Worm (Caenorhabditis elegans) whole organism, L1 larva: ENCODE results near the gene col-85.
"Not testable (repeated sequence)": the region's sequence is repeated elsewhere in the genome, so short reads cannot be mapped to it uniquely, and the experiment has no call there.

Source experiments
- C16A3.4 ChIP-seq: fragments of 150-350 bp; optimal IDR thresholded peaks from 2 replicates; lab custom pipeline; 2014; ENCODE audit warnings: missing biosample characterization, missing genetic modification characterization
- aha-1 ChIP-seq: fragments of 150-350 bp; optimal IDR thresholded peaks from 2 replicates; lab custom pipeline; 2014; ENCODE audit warnings: missing biosample characterization, missing genetic modification characterization
- aly-2 ChIP-seq: fragments of 150-350 bp; optimal IDR thresholded peaks from 2 replicates; lab custom pipeline; 2014; ENCODE audit warnings: missing biosample characterization, missing genetic modification characterization
- ceh-8 ChIP-seq: fragments of 200-800 bp; sonication (Bioruptor generic); optimal IDR thresholded peaks from 2 replicates; lab custom pipeline; 2018; ENCODE audit warnings: mild to moderate bottlenecking, missing genetic modification characterization, moderate library complexity, missing compliant biosample characterization
- ces-1 ChIP-seq: fragments of 150-350 bp; optimal IDR thresholded peaks from 2 replicates; lab custom pipeline; 2014; ENCODE audit warnings: missing biosample characterization, missing genetic modification reagents, missing genetic modification characterization
- dsc-1 ChIP-seq: sonication (generic microtip); optimal IDR thresholded peaks from 2 replicates; lab custom pipeline; 2016; ENCODE audit warnings: mild to moderate bottlenecking, missing genetic modification characterization, missing compliant biosample characterization
- efl-1 ChIP-seq, 4 experiments: fragments of 150-350 bp; optimal IDR thresholded peaks in 3 of 4; peaks in 1 of 4; 1 replicate in 1 of 4; 2 replicates in 3 of 4; lab custom pipeline; 2014; ENCODE audit warnings: missing biosample characterization in 2 of 4, missing genetic modification characterization in 2 of 4, missing genetic modification reagents in 2 of 4
- egl-13 ChIP-seq: sonication (generic microtip); optimal IDR thresholded peaks from 2 replicates; lab custom pipeline; 2016; ENCODE audit warnings: missing genotype, missing genetic modification reagents, missing genetic modification characterization, missing compliant biosample characterization
- egl-27 ChIP-seq, 2 experiments: fragments of 150-350 bp in 1 of 2; sonication (generic microtip); optimal IDR thresholded peaks; 3 replicates each; lab custom pipeline; 2017 to 2018; ENCODE audit warnings: missing biosample characterization in 2 of 2, missing genetic modification characterization in 2 of 2, missing genetic modification reagents in 2 of 2
- elt-2 ChIP-seq: sonication (generic microtip); optimal IDR thresholded peaks from 2 replicates; lab custom pipeline; 2016; ENCODE audit warnings: missing genetic modification characterization, mild to moderate bottlenecking, inconsistent platforms, missing compliant biosample characterization, missing genetic modification reagents
- elt-3 ChIP-seq, 6 experiments: fragments of 150-350 bp in 1 of 6; sonication (generic microtip); optimal IDR thresholded peaks; 2 replicates each; lab custom pipeline; 2017 to 2018; ENCODE audit warnings: missing biosample characterization in 6 of 6, missing genetic modification characterization in 6 of 6, inconsistent platforms in 1 of 6
- fkh-10 ChIP-seq: sonication (generic microtip); optimal IDR thresholded peaks from 2 replicates; lab custom pipeline; 2017; ENCODE audit warnings: missing biosample characterization, missing genetic modification reagents, missing genetic modification characterization
- fkh-4 ChIP-seq: sonication (generic microtip); optimal IDR thresholded peaks from 2 replicates; lab custom pipeline; 2016; ENCODE audit warnings: missing compliant biosample characterization, missing genetic modification characterization, borderline replicate concordance
- fos-1 ChIP-seq: fragments of 150-350 bp; optimal IDR thresholded peaks from 2 replicates; lab custom pipeline; 2014; ENCODE audit warnings: missing biosample characterization, missing genetic modification characterization
- grh-1 ChIP-seq: fragments of 200-800 bp; sonication (Bioruptor generic); IDR thresholded peaks from 2 replicates; pipeline ENCODE4 v1.3.6; 2022; ENCODE audit warnings: missing genetic modification reagents, missing genetic modification characterization, missing compliant biosample characterization
- hlh-4 ChIP-seq: sonication (generic microtip); optimal IDR thresholded peaks from 2 replicates; lab custom pipeline; 2016; ENCODE audit warnings: mild to moderate bottlenecking, missing genetic modification characterization, missing compliant biosample characterization
- jun-1 ChIP-seq: fragments of 150-350 bp; optimal IDR thresholded peaks from 2 replicates; lab custom pipeline; 2014; ENCODE audit warnings: missing biosample characterization, missing genetic modification reagents, missing genetic modification characterization
- lin-13 ChIP-seq: fragments of 150-350 bp; optimal IDR thresholded peaks from 2 replicates; lab custom pipeline; 2014; ENCODE audit warnings: missing biosample characterization, missing genetic modification reagents, missing genetic modification characterization
- lin-35 ChIP-seq, 2 experiments: fragments of 150-350 bp; optimal IDR thresholded peaks; 2 replicates each; lab custom pipeline; 2014; ENCODE audit warnings: missing biosample characterization in 2 of 2, missing genetic modification characterization in 2 of 2, missing genetic modification reagents in 2 of 2
- lin-39 ChIP-seq: fragments of 150-350 bp; optimal IDR thresholded peaks from 2 replicates; lab custom pipeline; 2014; ENCODE audit warnings: missing biosample characterization, missing genetic modification reagents, missing genetic modification characterization
- lir-3 ChIP-seq: sonication (generic microtip); optimal IDR thresholded peaks from 2 replicates; lab custom pipeline; 2016; ENCODE audit warnings: mild to moderate bottlenecking, missing genetic modification characterization, moderate library complexity, missing compliant biosample characterization; ENCODE audit not compliant: poor library complexity
- lsy-2 ChIP-seq, 2 experiments: fragments of 150-350 bp; optimal IDR thresholded peaks; 2 replicates each; lab custom pipeline; 2014; ENCODE audit warnings: missing biosample characterization in 2 of 2, missing genetic modification characterization in 2 of 2
- mab-9 ChIP-seq: fragments of 200-800 bp; sonication (Bioruptor generic); IDR thresholded peaks from 2 replicates; pipeline ENCODE4 v1.3.6; 2022; ENCODE audit warnings: missing genetic modification reagents, missing genetic modification characterization, missing compliant biosample characterization
- mef-2 ChIP-seq: fragments of 150-350 bp; optimal IDR thresholded peaks from 2 replicates; lab custom pipeline; 2014; ENCODE audit warnings: missing biosample characterization, missing genetic modification characterization
- mep-1 ChIP-seq: fragments of 150-350 bp; optimal IDR thresholded peaks from 2 replicates; lab custom pipeline; 2014; ENCODE audit warnings: missing biosample characterization, missing genetic modification characterization
- nhr-12 ChIP-seq: sonication (generic microtip); optimal IDR thresholded peaks from 2 replicates; lab custom pipeline; 2017; ENCODE audit warnings: missing biosample characterization, missing genetic modification characterization
- nhr-19 ChIP-seq: fragments of 200-800 bp; sonication (Bioruptor generic); conservative IDR thresholded peaks from 2 replicates; pipeline ENCODE4 v1.3.6; 2022; ENCODE audit warnings: missing genetic modification characterization, missing compliant biosample characterization
- nhr-20 ChIP-seq: sonication (generic microtip); optimal IDR thresholded peaks from 2 replicates; lab custom pipeline; 2016; ENCODE audit warnings: mild to moderate bottlenecking, missing genetic modification characterization, missing compliant biosample characterization
- nhr-237 ChIP-seq: fragments of 150-350 bp; optimal IDR thresholded peaks from 2 replicates; lab custom pipeline; 2014; ENCODE audit warnings: missing biosample characterization, missing genetic modification characterization
- nhr-28 ChIP-seq: fragments of 150-350 bp; optimal IDR thresholded peaks from 2 replicates; lab custom pipeline; 2014; ENCODE audit warnings: missing biosample characterization, missing genetic modification characterization
- nhr-47 ChIP-seq: sonication (generic microtip); optimal IDR thresholded peaks from 2 replicates; lab custom pipeline; 2016; ENCODE audit warnings: mild to moderate bottlenecking, missing genetic modification characterization, moderate library complexity, missing compliant biosample characterization
- nhr-71 ChIP-seq: sonication (generic microtip); optimal IDR thresholded peaks from 2 replicates; lab custom pipeline; 2016; ENCODE audit warnings: mild to moderate bottlenecking, missing genetic modification characterization, moderate library complexity, missing compliant biosample characterization
- nhr-76 ChIP-seq: sonication (generic microtip); optimal IDR thresholded peaks from 2 replicates; lab custom pipeline; 2017; ENCODE audit warnings: missing biosample characterization, missing genetic modification characterization
- nhr-90 ChIP-seq: sonication (generic microtip); optimal IDR thresholded peaks from 2 replicates; lab custom pipeline; 2016; ENCODE audit warnings: mild to moderate bottlenecking, missing genetic modification characterization, missing compliant biosample characterization; ENCODE audit not compliant: poor library complexity
- pag-3 ChIP-seq: sonication (generic microtip); optimal IDR thresholded peaks from 2 replicates; lab custom pipeline; 2017; ENCODE audit warnings: missing genetic modification characterization, mild to moderate bottlenecking, missing compliant biosample characterization, antibody characterized with exemption, borderline replicate concordance; ENCODE audit not compliant: insufficient read depth
- snpc-4 ChIP-seq: fragments of 150-350 bp; optimal IDR thresholded peaks from 2 replicates; lab custom pipeline; 2014; ENCODE audit warnings: missing biosample characterization, missing genetic modification characterization
- snu-23 ChIP-seq: sonication (generic microtip); optimal IDR thresholded peaks from 2 replicates; lab custom pipeline; 2016; ENCODE audit warnings: missing genetic modification characterization, missing compliant biosample characterization
- sox-4 ChIP-seq: sonication (generic microtip); optimal IDR thresholded peaks from 2 replicates; lab custom pipeline; 2016; ENCODE audit warnings: missing genetic modification characterization, missing compliant biosample characterization
- sptf-1 ChIP-seq: fragments of 150-350 bp; optimal IDR thresholded peaks from 2 replicates; lab custom pipeline; 2014; ENCODE audit warnings: missing biosample characterization, missing genetic modification characterization
- swsn-7 ChIP-seq: sonication (generic microtip); optimal IDR thresholded peaks from 2 replicates; lab custom pipeline; 2016; ENCODE audit warnings: missing genetic modification characterization, missing compliant biosample characterization
- tlp-1 ChIP-seq: fragments of 150-350 bp; optimal IDR thresholded peaks from 2 replicates; lab custom pipeline; 2014; ENCODE audit warnings: missing biosample characterization, missing genetic modification characterization
- unc-130 ChIP-seq: fragments of 150-350 bp; optimal IDR thresholded peaks from 2 replicates; lab custom pipeline; 2017; ENCODE audit warnings: missing biosample characterization, missing genetic modification characterization, inconsistent platforms
- unc-86 ChIP-seq: sonication (generic microtip); optimal IDR thresholded peaks from 2 replicates; lab custom pipeline; 2016; ENCODE audit warnings: missing genetic modification characterization, missing compliant biosample characterization
- xbp-1 ChIP-seq: sonication (generic microtip); optimal IDR thresholded peaks from 2 replicates; lab custom pipeline; 2016; ENCODE audit warnings: missing genetic modification characterization, missing compliant biosample characterization
- zag-1 ChIP-seq: fragments of 150-350 bp; optimal IDR thresholded peaks from 2 replicates; lab custom pipeline; 2014; ENCODE audit warnings: missing biosample characterization, missing genetic modification characterization

The col-85 gene

ce11 chrII:12541670-12542080 lies 46.8 kb upstream of the col-85 start:
- TF ChIP-seq nhr-47 (peak; percentile 15), snu-23 (GFP tag; lab: Kevin White, UChicago) (peak; percentile 18), efl-1 (optimal IDR thresholded peaks at IDR 0.05; lab: Kevin White, UChicago) (peak in 1 of 2 experiments; percentile 2), efl-1 (GFP tag; optimal IDR thresholded peaks at IDR 0.05 in 1 of 2; lab: Kevin White, UChicago) (peak in 1 of 2 experiments; percentile 82), nhr-90 (tag; lab: Kevin White, UChicago) (peak; percentile 68), nhr-19 (GFP tag; lab: Robert Waterston, UW) (0 out of 2 replicates have a peak, but pooled peaks have one; percentile 11), nhr-71 (peak; percentile 31), elt-2 (tag; lab: Kevin White, UChicago) (peak; percentile 24), C16A3.4 (peak; percentile 7), lin-35 (GFP tag; optimal IDR thresholded peaks at IDR 0.05; lab: Kevin White, UChicago) (peak in 1 of 2 experiments; percentile 31)
- TF ChIP-seq, all 84 proteins: peak for 9; not testable (repeated sequence) for 75

- TF ChIP-seq unc-86 (tag; lab: Kevin White, UChicago) (no peak), elt-3 (tag; optimal IDR thresholded peaks at IDR 0.05; lab: Kevin White, UChicago) (no peak), nhr-12 (no peak), swsn-7 (tag; lab: Kevin White, UChicago) (no peak), lin-39 (tag; lab: Kevin White, UChicago) (no peak), zag-1 (tag; lab: Kevin White, UChicago) (no peak), jun-1 (tag; lab: Kevin White, UChicago) (no peak), nhr-28 (tag; lab: Kevin White, UChicago) (no peak), fos-1 (tag; lab: Kevin White, UChicago) (no peak), lsy-2 (tag; optimal IDR thresholded peaks at IDR 0.05; lab: Kevin White, UChicago) (no peak), hlh-4 (tag; lab: Kevin White, UChicago) (no peak), fkh-10 (GFP tag; lab: Kevin White, UChicago) (no peak), unc-130 (tag; lab: Kevin White, UChicago) (no peak), lin-13 (no peak), lir-3 (tag; lab: Kevin White, UChicago) (no peak), snpc-4 (no peak)
Measured at ce11 chrII:12539395-12539794, 44.5 kb upstream of the col-85 start.

ce11 chrII:12536203-12536602 lies 41.3 kb upstream of the col-85 start, which contains the start of gene F49C5.3:
Gene F49C5.3, plus strand, starts transcription at chrII:12536503.
- TF ChIP-seq mab-9; egl-13 (tag; lab: Kevin White, UChicago); tlp-1 (tag; lab: Kevin White, UChicago): not testable (repeated sequence)

- TF ChIP-seq ces-1 (no peak), grh-1 (GFP tag; lab: Robert Waterston, UW) (no peak), dsc-1 (peak; percentile 64)
- TF ChIP-seq, all 84 proteins: peak for 1
Measured at ce11 chrII:12535297-12535803, 40.5 kb upstream of the col-85 start, which contains the start of gene nimk-1. Gene nimk-1, plus strand, starts transcription at chrII:12535753.

ce11 chrII:12530958-12531357 lies 36.1 kb upstream of the col-85 start, which contains the start of gene srx-120:
Gene srx-120, plus strand, starts transcription at chrII:12531258.
- TF ChIP-seq fkh-4 (tag; lab: Kevin White, UChicago) (no peak), nhr-20 (no peak), sptf-1 (tag; lab: Kevin White, UChicago) (no peak), sox-4 (tag; lab: Kevin White, UChicago) (no peak), nhr-71 (no peak), aly-2 (no peak), unc-130 (tag; lab: Kevin White, UChicago) (no peak), nhr-12 (no peak), mef-2 (tag; lab: Kevin White, UChicago) (no peak), C16A3.4 (no peak), lin-39 (tag; lab: Kevin White, UChicago) (no peak), nhr-19 (GFP tag; lab: Robert Waterston, UW) (no peak), nhr-237 (tag; lab: Kevin White, UChicago) (no peak), nhr-76 (tag; lab: Kevin White, UChicago) (no peak), ceh-8 (GFP tag; lab: Kevin White, UChicago) (no peak), egl-27 (tag; optimal IDR thresholded peaks at IDR 0.05; lab: Kevin White, UChicago) (no peak), aha-1 (no peak), xbp-1 (tag; lab: Kevin White, UChicago) (no peak), mep-1 (no peak), pag-3 (tag; lab: Kevin White, UChicago) (no peak)
